Worm (Caenorhabditis elegans): ENCODE measurements around the gene C30A5.16.

C30A5.16 gene

DNA sequence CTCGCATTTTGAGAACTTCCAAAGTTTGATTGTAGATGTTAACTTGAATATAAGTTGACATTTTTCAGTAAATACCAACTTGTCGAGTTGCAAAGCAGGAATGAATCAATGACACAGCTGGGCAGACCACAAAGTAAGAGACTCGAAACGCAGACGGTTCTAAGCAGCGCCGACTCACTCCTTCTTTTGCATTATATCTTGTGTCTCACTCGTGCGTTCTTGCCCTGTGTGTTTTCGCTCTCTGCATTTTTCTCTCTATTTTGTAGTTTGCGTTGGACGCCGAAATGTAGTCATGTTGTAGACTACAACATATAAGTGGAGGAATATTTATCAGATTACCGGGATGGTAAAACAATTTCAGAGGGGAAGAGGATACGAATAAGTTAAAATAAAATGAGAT lies 24.8 kb downstream of the C30A5.16 start, which contains the start of gene C02F5.12:
C02F5.12 (minus strand) TSS at position 221 of the 400 bp plus-strand sequence.
- TF ChIP-seq ama-1 (optimal IDR thresholded peaks at IDR 0.05) (peak; percentile 80), ceh-16 (tag; optimal IDR thresholded peaks at IDR 0.05) (no peak), nhr-43 (tag; optimal IDR thresholded peaks at IDR 0.05; ENCODE audit: poor library complexity, severe bottlenecking) (no peak), lin-39 (tag; optimal IDR thresholded peaks at IDR 0.05) (no peak), nhr-25 (tag; optimal IDR thresholded peaks at IDR 0.05) (peak; percentile 26), egl-5 (tag; optimal IDR thresholded peaks at IDR 0.05) (no peak), lsy-12 (tag; optimal IDR thresholded peaks at IDR 0.05) (peak; percentile 4), zag-1 (tag; optimal IDR thresholded peaks at IDR 0.05) (no peak), pha-4 (tag; optimal IDR thresholded peaks at IDR 0.05) (peak; percentile 72), fkh-10 (GFP tag; optimal IDR thresholded peaks at IDR 0.05) (no peak), fkh-2 (tag; optimal IDR thresholded peaks at IDR 0.05) (no peak), ztf-4 (tag; optimal IDR thresholded peaks at IDR 0.05) (no peak), elt-3 (tag; optimal IDR thresholded peaks at IDR 0.05) (no peak), tbx-2 (tag; optimal IDR thresholded peaks at IDR 0.05) (no peak), nfya-1 (tag; optimal IDR thresholded peaks at IDR 0.05; ENCODE audit: insufficient read depth) (peak; percentile 59), unc-39 (tag; optimal IDR thresholded peaks at IDR 0.05) (no peak), daf-12 (tag; optimal IDR thresholded peaks at IDR 0.05) (no peak), jun-1 (tag; optimal IDR thresholded peaks at IDR 0.05) (no peak), egl-27 (tag; optimal IDR thresholded peaks at IDR 0.05) (no peak), unc-62 (GFP tag; optimal IDR thresholded peaks at IDR 0.05) (no peak), nhr-23 (tag; optimal IDR thresholded peaks at IDR 0.05) (peak; percentile 17), aly-2 (tag; optimal IDR thresholded peaks at IDR 0.05) (no peak), hmg-11 (tag; optimal IDR thresholded peaks at IDR 0.05) (peak; percentile 24), skn-1 (tag; optimal IDR thresholded peaks at IDR 0.05) (no peak), nhr-237 (tag; optimal IDR thresholded peaks at IDR 0.05) (no peak), mml-1 (tag; optimal IDR thresholded peaks at IDR 0.05) (no peak), lin-15B (tag; optimal IDR thresholded peaks at IDR 0.05) (no peak), elt-2 (tag; optimal IDR thresholded peaks at IDR 0.05) (peak; percentile 43), nhr-67 (tag; optimal IDR thresholded peaks at IDR 0.05) (no peak), ceh-9 (tag; optimal IDR thresholded peaks at IDR 0.05) (no peak), pqm-1 (tag; optimal IDR thresholded peaks at IDR 0.05) (peak; percentile 22)

DNA sequence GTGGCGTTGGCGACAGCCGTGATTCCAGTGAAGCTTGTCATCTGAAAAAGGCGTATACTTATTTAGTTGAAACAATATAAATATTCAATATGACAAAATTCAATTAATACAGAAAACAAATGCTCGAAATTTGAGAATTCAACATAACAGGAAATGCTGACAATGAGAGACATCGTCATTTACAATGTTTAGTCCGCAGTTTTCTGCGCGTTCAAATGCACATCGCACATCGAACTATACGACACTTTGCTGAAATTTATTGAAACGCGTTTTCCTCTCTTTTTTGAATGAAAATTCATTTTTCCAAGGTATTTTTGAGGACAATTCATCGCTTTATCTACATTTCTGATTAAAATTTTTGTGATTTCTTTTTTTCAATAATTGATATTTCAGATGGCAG lies 26.0 kb downstream of the C30A5.16 start, which contains the start of the genes pbs-6 and cids-1:
pbs-6 (minus strand) TSS at position 41 of the 400 bp plus-strand sequence.
cids-1 (plus strand) TSS at position 394 of the 400 bp plus-strand sequence.
- TF ChIP-seq pha-4 (tag; optimal IDR thresholded peaks at IDR 0.05) (peak; percentile 5), jun-1 (tag; optimal IDR thresholded peaks at IDR 0.05) (no peak), unc-62 (GFP tag; optimal IDR thresholded peaks at IDR 0.05) (no peak), skn-1 (tag; optimal IDR thresholded peaks at IDR 0.05) (peak; percentile 44), nhr-25 (tag; optimal IDR thresholded peaks at IDR 0.05) (no peak), egl-5 (tag; optimal IDR thresholded peaks at IDR 0.05) (no peak), ama-1 (optimal IDR thresholded peaks at IDR 0.05) (no peak), elt-1 (tag; optimal IDR thresholded peaks at IDR 0.05) (no peak), nfya-1 (tag; optimal IDR thresholded peaks at IDR 0.05; ENCODE audit: insufficient read depth) (peak; percentile 36), lin-15B (tag; optimal IDR thresholded peaks at IDR 0.05) (peak; percentile 27), nhr-77 (tag; optimal IDR thresholded peaks at IDR 0.05) (no peak), fos-1 (tag; optimal IDR thresholded peaks at IDR 0.05) (no peak)

DNA sequence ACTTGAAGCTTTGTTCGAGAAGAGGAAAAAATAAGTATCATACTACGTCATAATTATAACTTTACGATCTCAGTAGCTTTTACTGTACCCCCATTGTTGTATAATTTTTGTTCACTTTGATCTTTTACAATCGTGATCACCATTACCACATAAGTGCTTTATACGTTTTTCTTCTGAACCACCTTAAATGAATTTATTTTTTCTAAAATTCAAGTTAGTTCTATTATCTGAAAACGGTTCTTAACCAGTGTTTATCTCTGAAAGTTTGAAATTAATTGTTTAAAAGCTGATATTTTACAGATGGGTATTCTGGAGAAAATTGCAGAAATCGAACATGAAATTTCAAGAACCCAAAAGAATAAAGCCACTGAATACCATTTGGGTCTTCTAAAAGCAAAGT lies 27.6 kb downstream of the C30A5.16 start, which contains the start of gene C02F5.3:
C02F5.3 (plus strand) TSS at position 301 of the 400 bp plus-strand sequence.
- TF ChIP-seq zag-1 (tag; optimal IDR thresholded peaks at IDR 0.05) (no peak), egl-5 (tag; optimal IDR thresholded peaks at IDR 0.05) (no peak), ceh-9 (tag; optimal IDR thresholded peaks at IDR 0.05) (no peak), nhr-12 (tag; optimal IDR thresholded peaks at IDR 0.05) (no peak), lin-15B (tag; optimal IDR thresholded peaks at IDR 0.05) (no peak), nhr-77 (tag; optimal IDR thresholded peaks at IDR 0.05) (no peak), lin-39 (tag; optimal IDR thresholded peaks at IDR 0.05) (no peak), nhr-25 (tag; optimal IDR thresholded peaks at IDR 0.05) (no peak), fkh-2 (tag; optimal IDR thresholded peaks at IDR 0.05) (no peak), elt-3 (tag; optimal IDR thresholded peaks at IDR 0.05) (no peak), egl-27 (tag; optimal IDR thresholded peaks at IDR 0.05) (no peak)

DNA sequence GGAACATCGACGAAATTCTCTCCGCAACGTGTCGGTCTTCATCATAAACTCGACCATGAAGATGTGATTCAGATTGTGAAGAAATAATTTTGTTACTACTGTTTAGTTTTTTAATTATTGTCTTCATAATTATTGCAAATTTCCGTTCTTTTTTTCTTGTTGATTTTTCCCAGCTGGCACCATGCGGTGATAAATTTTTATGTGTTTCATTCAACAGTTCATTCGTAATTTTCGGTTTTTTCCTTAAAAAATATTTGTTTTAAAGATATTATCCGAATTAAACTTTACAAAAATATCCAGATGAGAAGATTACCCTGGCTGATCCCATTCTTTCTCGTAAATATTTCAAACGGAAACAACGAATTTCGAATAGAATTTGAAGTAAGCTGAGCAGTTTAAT lies 29.0 kb downstream of the C30A5.16 start, which contains the start of gene C02F5.13:
C02F5.13 (plus strand) TSS at position 301 of the 400 bp plus-strand sequence.
- no peak for TF ChIP-seq fos-1 (tag; optimal IDR thresholded peaks at IDR 0.05)
- no peak for TF ChIP-seq pqm-1 (tag; optimal IDR thresholded peaks at IDR 0.05)
- TF ChIP-seq aly-2 (tag; optimal IDR thresholded peaks at IDR 0.05) = no peak
- TF ChIP-seq nhr-43 (tag; optimal IDR thresholded peaks at IDR 0.05; ENCODE audit: poor library complexity, severe bottlenecking) = no peak
- no peak for TF ChIP-seq jun-1 (tag; optimal IDR thresholded peaks at IDR 0.05)
- no peak for TF ChIP-seq ceh-28 (tag; optimal IDR thresholded peaks at IDR 0.05)
- no peak for TF ChIP-seq nhr-77 (tag; optimal IDR thresholded peaks at IDR 0.05)
- no peak for TF ChIP-seq nhr-237 (tag; optimal IDR thresholded peaks at IDR 0.05)
- no peak for TF ChIP-seq pha-4 (tag; optimal IDR thresholded peaks at IDR 0.05)
- TF ChIP-seq skn-1 (tag; optimal IDR thresholded peaks at IDR 0.05) = no peak
- TF ChIP-seq elt-3 (tag; optimal IDR thresholded peaks at IDR 0.05) = no peak
- TF ChIP-seq nhr-25 (tag; optimal IDR thresholded peaks at IDR 0.05) = no peak
- no peak for TF ChIP-seq lin-15B (tag; optimal IDR thresholded peaks at IDR 0.05)
- no peak for TF ChIP-seq egl-27 (tag; optimal IDR thresholded peaks at IDR 0.05)
- no peak for TF ChIP-seq unc-39 (tag; optimal IDR thresholded peaks at IDR 0.05)
- TF ChIP-seq mml-1 (tag; optimal IDR thresholded peaks at IDR 0.05) = no peak
- TF ChIP-seq ztf-4 (tag; optimal IDR thresholded peaks at IDR 0.05) = no peak
- TF ChIP-seq nhr-12 (tag; optimal IDR thresholded peaks at IDR 0.05) = no peak
- TF ChIP-seq snpc-4 (tag; optimal IDR thresholded peaks at IDR 0.05) = no peak
- no peak for TF ChIP-seq ZK546.5 (tag; optimal IDR thresholded peaks at IDR 0.05)

Measured in whole organism, L3 larva.